Worm (Caenorhabditis elegans): Measurements from ENCODE around the gene F35A5.8.

DNA sequence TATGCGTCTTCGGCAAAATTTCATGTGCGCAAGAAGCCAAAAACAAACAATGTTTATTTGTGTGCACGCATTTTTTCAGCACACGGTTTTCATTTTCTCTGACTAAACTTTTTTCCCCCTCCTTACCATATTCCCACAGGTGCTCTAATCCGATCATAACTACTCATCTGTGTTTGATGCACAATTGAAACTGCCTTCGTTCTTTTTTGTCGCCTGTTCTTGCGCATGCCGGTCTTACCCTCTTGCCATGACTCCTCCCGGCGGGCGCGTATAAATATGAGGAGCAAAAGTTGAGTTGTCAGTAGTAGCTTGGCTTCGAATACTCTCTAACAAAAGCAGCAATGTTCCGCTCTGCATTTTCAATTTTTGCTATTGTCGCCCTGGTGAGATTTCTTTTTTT, 5.4 kb downstream of the F35A5.8 start, which contains the start of gene abu-10:
- no peak for TF ChIP-seq fos-1 (tag; optimal IDR thresholded peaks at IDR 0.05)
- no peak for TF ChIP-seq nhr-28 (tag; optimal IDR thresholded peaks at IDR 0.05)
- no peak for TF ChIP-seq ceh-90 (tag; optimal IDR thresholded peaks at IDR 0.05)
- TF ChIP-seq lin-13 (GFP tag; optimal IDR thresholded peaks at IDR 0.05): no peak
- TF ChIP-seq ztf-4 (tag; optimal IDR thresholded peaks at IDR 0.05): no peak

Measured in whole organism, L1 larva.